Fruit fly (Drosophila melanogaster) whole organism, embryonic: ENCODE results near the gene heix.

Experiments used
- Bgb ChIP-seq: fragments of 200-800 bp; sonication (Bioruptor generic); IDR thresholded peaks from 2 replicates; pipeline ENCODE4 v1.3.6; 2022; ENCODE audit warnings: missing biosample characterization, missing genetic modification characterization; ENCODE audit not compliant: partially characterized antibody
- C15 ChIP-seq: fragments of 200-800 bp; sonication (Bioruptor generic); IDR thresholded peaks from 3 replicates; pipeline ENCODE4 v1.3.6; 2022; ENCODE audit warnings: missing biosample characterization, missing genetic modification characterization
- CG10274 ChIP-seq: fragments of 200-800 bp; sonication (Bioruptor generic); optimal IDR thresholded peaks from 3 replicates; lab custom pipeline; 2017; ENCODE audit warnings: missing biosample characterization, mild to moderate bottlenecking, missing genetic modification characterization
- CG10366 ChIP-seq: fragments of 200-800 bp; sonication (Bioruptor generic); IDR thresholded peaks from 2 replicates; pipeline ENCODE4 v1.3.6; 2022; ENCODE audit warnings: missing biosample characterization, missing genetic modification characterization
- CG11093 ChIP-seq: fragments of 200-800 bp; sonication (Bioruptor generic); IDR thresholded peaks from 3 replicates; pipeline ENCODE4 v1.3.6; 2022; ENCODE audit warnings: missing biosample characterization, missing genetic modification characterization
- CG11504 ChIP-seq: fragments of 200-800 bp; sonication (Bioruptor generic); optimal IDR thresholded peaks from 3 replicates; lab custom pipeline; 2019; ENCODE audit warnings: missing biosample characterization, mild to moderate bottlenecking, missing genetic modification characterization, moderate library complexity
- CG11696 ChIP-seq: fragments of 200-800 bp; sonication (Bioruptor generic); IDR thresholded peaks from 2 replicates; pipeline ENCODE4 v1.3.6; 2022; ENCODE audit warnings: missing biosample characterization, missing genetic modification characterization
- CG12071 ChIP-seq: fragments of 200-800 bp; sonication (Bioruptor generic); optimal IDR thresholded peaks from 3 replicates; lab custom pipeline; 2018; ENCODE audit warnings: missing biosample characterization, mild to moderate bottlenecking, missing genetic modification characterization
- CG12155 ChIP-seq: fragments of 200-800 bp; sonication (Bioruptor generic); optimal IDR thresholded peaks from 3 replicates; lab custom pipeline; 2016; ENCODE audit warnings: missing biosample characterization, missing genetic modification characterization
- CG12236 ChIP-seq: fragments of 200-800 bp; sonication (Bioruptor generic); optimal IDR thresholded peaks from 2 replicates; lab custom pipeline; 2016; ENCODE audit warnings: missing biosample characterization, missing genetic modification characterization
- CG13775 ChIP-seq: fragments of 200-800 bp; sonication (Bioruptor generic); optimal IDR thresholded peaks from 3 replicates; lab custom pipeline; 2017; ENCODE audit warnings: missing biosample characterization, mild to moderate bottlenecking, missing genetic modification characterization
- CG14710 ChIP-seq: fragments of 200-800 bp; sonication (Bioruptor generic); optimal IDR thresholded peaks from 3 replicates; lab custom pipeline; 2019; ENCODE audit warnings: missing biosample characterization, mild to moderate bottlenecking, missing genetic modification characterization, moderate library complexity
- CG14860 ChIP-seq: fragments of 200-800 bp; sonication (Bioruptor generic); IDR thresholded peaks from 3 replicates; pipeline ENCODE4 v1.3.6; 2022; ENCODE audit warnings: missing biosample characterization, missing genetic modification characterization; ENCODE audit not compliant: partially characterized antibody
- CG14965 ChIP-seq: fragments of 200-800 bp; sonication (Bioruptor generic); optimal IDR thresholded peaks from 2 replicates; lab custom pipeline; 2016; ENCODE audit warnings: missing biosample characterization, missing genetic modification characterization, borderline replicate concordance
- CG15269 ChIP-seq: fragments of 200-800 bp; sonication (Bioruptor generic); optimal IDR thresholded peaks from 2 replicates; lab custom pipeline; 2018; ENCODE audit warnings: missing biosample characterization, mild to moderate bottlenecking, missing genetic modification characterization, moderate library complexity
- CG1647 ChIP-seq: fragments of 200-800 bp; sonication (Bioruptor generic); optimal IDR thresholded peaks from 3 replicates; lab custom pipeline; 2016; ENCODE audit warnings: missing biosample characterization, missing genetic modification characterization
- CG2712 ChIP-seq: fragments of 200-800 bp; optimal IDR thresholded peaks from 3 replicates; lab custom pipeline; 2019; ENCODE audit warnings: missing biosample characterization, mild to moderate bottlenecking, missing genetic modification characterization, moderate library complexity
- CG31388 ChIP-seq: fragments of 200-800 bp; sonication (Bioruptor generic); optimal IDR thresholded peaks from 2 replicates; lab custom pipeline; 2016; ENCODE audit warnings: missing biosample characterization, missing genetic modification characterization
- CG6254 ChIP-seq: fragments of 200-800 bp; sonication (Bioruptor generic); optimal IDR thresholded peaks from 3 replicates; lab custom pipeline; 2017; ENCODE audit warnings: mild to moderate bottlenecking, missing biosample characterization, missing genetic modification reagents, missing genetic modification characterization
- CG9437 ChIP-seq: fragments of 200-800 bp; sonication (Bioruptor generic); optimal IDR thresholded peaks from 2 replicates; lab custom pipeline; 2018; ENCODE audit warnings: missing biosample characterization, mild to moderate bottlenecking, missing genetic modification characterization
- Dfd ChIP-seq, 2 experiments: fragments of >200 bp; optimal IDR thresholded peaks; 2 replicates each; lab custom pipeline; 2017; ENCODE audit warnings: missing biosample characterization in 2 of 2, missing genetic modification characterization in 2 of 2
- Dip3 ChIP-seq: fragments of 200-800 bp; sonication (Bioruptor generic); optimal IDR thresholded peaks from 3 replicates; lab custom pipeline; 2016; ENCODE audit warnings: missing biosample characterization, missing genetic modification characterization
- Drgx ChIP-seq: fragments of 200-800 bp; sonication (Bioruptor generic); IDR thresholded peaks from 2 replicates; pipeline ENCODE4 v1.3.6; 2022; ENCODE audit warnings: missing biosample characterization, missing genetic modification characterization
- Eip74EF ChIP-seq, 2 experiments: fragments of 200-800 bp in 1 of 2; fragments of >200 bp in 1 of 2; sonication (Bioruptor generic) in 1 of 2; optimal IDR thresholded peaks; 2 replicates each; lab custom pipeline; 2017 to 2019; ENCODE audit warnings: missing biosample characterization in 2 of 2, missing genetic modification characterization in 2 of 2, mild to moderate bottlenecking in 1 of 2, moderate library complexity in 1 of 2
- Lpt ChIP-seq: fragments of >200 bp; optimal IDR thresholded peaks from 2 replicates; lab custom pipeline; 2018; ENCODE audit warnings: missing biosample characterization, missing genetic modification characterization
- Mes4 ChIP-seq: fragments of 200-800 bp; sonication (Bioruptor generic); optimal IDR thresholded peaks from 2 replicates; lab custom pipeline; 2016; ENCODE audit warnings: missing biosample characterization, missing genetic modification characterization
- Poxn ChIP-seq: fragments of 200-800 bp; sonication (Bioruptor generic); IDR thresholded peaks from 2 replicates; pipeline ENCODE4 v1.3.6; 2022; ENCODE audit warnings: missing biosample characterization, missing genetic modification characterization
- Rfx ChIP-seq: fragments of 200-800 bp; sonication (Bioruptor generic); IDR thresholded peaks from 2 replicates; pipeline ENCODE4 v1.3.6; 2022; ENCODE audit warnings: missing biosample characterization, missing genetic modification characterization
- Ssrp ChIP-seq: fragments of 200-800 bp; sonication (Bioruptor generic); optimal IDR thresholded peaks from 2 replicates; lab custom pipeline; 2018; ENCODE audit warnings: missing biosample characterization, mild to moderate bottlenecking, missing genetic modification characterization, moderate library complexity
- Stat92E ChIP-seq, 3 experiments: fragments of >200 bp in 2 of 3; fragments of 200-800 bp in 1 of 3; sonication (Bioruptor generic) in 1 of 3; optimal IDR thresholded peaks; 2 replicates each; lab custom pipeline; 2017 to 2019; ENCODE audit warnings: missing biosample characterization in 3 of 3, missing genetic modification characterization in 3 of 3, mild to moderate bottlenecking in 1 of 3, moderate library complexity in 1 of 3
- Trl ChIP-seq, 3 experiments: fragments of >200 bp in 2 of 3; fragments of 200-800 bp in 1 of 3; sonication (Bioruptor generic) in 1 of 3; optimal IDR thresholded peaks; 2 replicates in 1 of 3; 3 replicates in 2 of 3; lab custom pipeline; 2016 to 2017; ENCODE audit warnings: missing biosample characterization in 1 of 3, missing genetic modification characterization in 1 of 3
- bowl ChIP-seq: fragments of 200-800 bp; sonication (Bioruptor generic); IDR thresholded peaks from 2 replicates; pipeline ENCODE4 v1.3.6; 2022; ENCODE audit warnings: missing biosample characterization, missing genetic modification characterization
- crc ChIP-seq: fragments of 200-800 bp; sonication (Bioruptor generic); optimal IDR thresholded peaks from 2 replicates; lab custom pipeline; 2016; ENCODE audit warnings: missing biosample characterization, missing genetic modification characterization
- dati ChIP-seq: fragments of 200-800 bp; sonication (Bioruptor generic); IDR thresholded peaks from 2 replicates; pipeline ENCODE4 v1.3.6; 2022; ENCODE audit warnings: missing biosample characterization, missing genetic modification characterization
- dpn ChIP-seq, 2 experiments: fragments of 200-800 bp; sonication (Bioruptor generic); optimal IDR thresholded peaks; 3 replicates each; lab custom pipeline; 2016; ENCODE audit warnings: missing biosample characterization in 2 of 2, missing genetic modification characterization in 2 of 2
- esg ChIP-seq: fragments of 200-800 bp; sonication (Bioruptor generic); conservative IDR thresholded peaks from 2 replicates; pipeline ENCODE4 v1.3.6; 2022; ENCODE audit warnings: missing biosample characterization, missing genetic modification characterization
- fd102C ChIP-seq: fragments of 200-800 bp; sonication (Bioruptor generic); optimal IDR thresholded peaks from 2 replicates; lab custom pipeline; 2018; ENCODE audit warnings: missing biosample characterization, mild to moderate bottlenecking, missing genetic modification characterization, moderate library complexity
- fru ChIP-seq: fragments of >200 bp; optimal IDR thresholded peaks from 2 replicates; lab custom pipeline; 2017
- fu2 ChIP-seq: fragments of 200-800 bp; sonication (Bioruptor generic); optimal IDR thresholded peaks from 2 replicates; lab custom pipeline; 2016; ENCODE audit warnings: missing biosample characterization, missing genetic modification characterization
- jing ChIP-seq: fragments of 200-800 bp; sonication (Bioruptor generic); optimal IDR thresholded peaks from 2 replicates; lab custom pipeline; 2018; ENCODE audit warnings: missing biosample characterization, mild to moderate bottlenecking, missing genetic modification characterization
- mirr ChIP-seq: fragments of 200-800 bp; sonication (Bioruptor generic); optimal IDR thresholded peaks from 3 replicates; lab custom pipeline; 2018; ENCODE audit warnings: missing biosample characterization, mild to moderate bottlenecking, missing genetic modification characterization
- nmo ChIP-seq: fragments of 200-800 bp; sonication (Bioruptor generic); optimal IDR thresholded peaks from 2 replicates; lab custom pipeline; 2018; ENCODE audit warnings: missing biosample characterization, mild to moderate bottlenecking, missing genetic modification characterization, moderate library complexity
- pho ChIP-seq: fragments of 200-800 bp; sonication (Bioruptor generic); optimal IDR thresholded peaks from 2 replicates; lab custom pipeline; 2016; ENCODE audit warnings: missing biosample characterization, missing genetic modification characterization
- repo ChIP-seq: fragments of 200-800 bp; sonication (Bioruptor generic); optimal IDR thresholded peaks from 2 replicates; lab custom pipeline; 2016; ENCODE audit warnings: missing biosample characterization, missing genetic modification characterization
- sqz ChIP-seq: fragments of 200-800 bp; sonication (Bioruptor generic); optimal IDR thresholded peaks from 3 replicates; lab custom pipeline; 2018; ENCODE audit warnings: missing biosample characterization, mild to moderate bottlenecking, missing genetic modification characterization
- tin ChIP-seq: fragments of 200-800 bp; sonication (Bioruptor generic); optimal IDR thresholded peaks from 3 replicates; lab custom pipeline; 2016; ENCODE audit warnings: missing biosample characterization, missing genetic modification characterization
- tio ChIP-seq: fragments of 200-800 bp; sonication (Bioruptor generic); optimal IDR thresholded peaks from 2 replicates; lab custom pipeline; 2017; ENCODE audit warnings: missing biosample characterization, missing genetic modification characterization, inconsistent platforms
- tll ChIP-seq, 2 experiments: fragments of 200-800 bp in 1 of 2; fragments of >200 bp in 1 of 2; sonication (Bioruptor generic) in 1 of 2; optimal IDR thresholded peaks; 2 replicates each; lab custom pipeline; 2017 to 2019; ENCODE audit warnings: missing biosample characterization in 2 of 2, missing genetic modification characterization in 2 of 2, mild to moderate bottlenecking in 1 of 2, moderate library complexity in 1 of 2

Gene heix

dm6 chr2L:16299466-16300311, at the start of gene heix, which contains the start of gene CG17328 (continued):
- TF ChIP-seq CG14710: peak; percentile 94
- no peak for TF ChIP-seq Lpt
- TF ChIP-seq CG12236 (GFP tag; lab: Kevin White, UChicago): no peak
- peak; percentile 73 for TF ChIP-seq tin (GFP tag; lab: Kevin White, UChicago)
- peak; percentile 6 for TF ChIP-seq CG31388 (GFP tag; lab: Kevin White, UChicago)
- TF ChIP-seq Eip74EF (GFP tag; optimal IDR thresholded peaks at IDR 0.05; lab: Kevin White, UChicago): no peak
- TF ChIP-seq CG13775: peak; percentile 79
- no peak for TF ChIP-seq Mes4 (GFP tag; lab: Kevin White, UChicago)
- TF ChIP-seq Rfx (GFP tag; lab: Robert Waterston, UW): peak; percentile 85
- no peak for TF ChIP-seq jing (GFP tag; lab: Kevin White, UChicago)
- TF ChIP-seq CG14860 (GFP tag; lab: Robert Waterston, UW): no peak
- peak in 1 of 2 experiments; percentile 50 for TF ChIP-seq tll (GFP tag; optimal IDR thresholded peaks at IDR 0.05; lab: Kevin White, UChicago)
- TF ChIP-seq crc (GFP tag; lab: Kevin White, UChicago): peak; percentile 57
- TF ChIP-seq fu2 (GFP tag; lab: Kevin White, UChicago): peak; percentile 45
- peak; percentile 58 for TF ChIP-seq CG12155 (GFP tag; lab: Kevin White, UChicago)
- peak; percentile 66 for TF ChIP-seq Ssrp (tag; lab: Kevin White, UChicago)
- TF ChIP-seq tio (GFP tag; lab: Kevin White, UChicago): peak; percentile 80
- no peak for TF ChIP-seq CG11504
- no peak for TF ChIP-seq fru (lab: Kevin White, UChicago)
- TF ChIP-seq CG1647: no peak
- TF ChIP-seq dati (GFP tag; lab: Robert Waterston, UW): no peak
- TF ChIP-seq mirr (GFP tag; lab: Kevin White, UChicago): peak; percentile 37
- TF ChIP-seq CG11696 (GFP tag; lab: Robert Waterston, UW): no peak; the same call in 1 of the 2 replicates
- TF ChIP-seq Poxn (GFP tag; lab: Robert Waterston, UW): peak; percentile 39; the same call in 1 of the 2 replicates
- TF ChIP-seq CG9437 (GFP tag; lab: Kevin White, UChicago): peak; percentile 92
- TF ChIP-seq nmo (GFP tag; lab: Kevin White, UChicago): peak; percentile 81
- TF ChIP-seq CG6254: no peak
- TF ChIP-seq Dip3 (GFP tag; lab: Kevin White, UChicago): peak; percentile 69
- peak; percentile 50 for TF ChIP-seq pho (GFP tag; lab: Kevin White, UChicago)
- TF ChIP-seq CG14965: no peak
- no peak for TF ChIP-seq fd102C (GFP tag; lab: Kevin White, UChicago)
- TF ChIP-seq CG2712 (tag; lab: Kevin White, UChicago): peak; percentile 74
- no peak for TF ChIP-seq sqz (GFP tag; lab: Kevin White, UChicago)
- no peak for TF ChIP-seq CG10274 (GFP tag; lab: Kevin White, UChicago)
- no peak; the same call in 1 of the 2 replicates for TF ChIP-seq Bgb (GFP tag; lab: Robert Waterston, UW)
- TF ChIP-seq Dfd (GFP tag; optimal IDR thresholded peaks at IDR 0.05; lab: Kevin White, UChicago): no peak
- no peak for TF ChIP-seq CG15269 (tag; lab: Kevin White, UChicago)
- TF ChIP-seq Trl (optimal IDR thresholded peaks at IDR 0.05; lab: Kevin White, UChicago): peak; percentile 88 to 89
- TF ChIP-seq Trl (GFP tag; optimal IDR thresholded peaks at IDR 0.05; lab: Kevin White, UChicago): peak; percentile 48
- peak; percentile 70 to 72 for TF ChIP-seq dpn (GFP tag; optimal IDR thresholded peaks at IDR 0.05; lab: Kevin White, UChicago)
- TF ChIP-seq Stat92E (GFP tag; optimal IDR thresholded peaks at IDR 0.05; lab: Kevin White, UChicago): no peak
- 0 out of 2 replicates have a peak, but pooled peaks have one; percentile 20 for TF ChIP-seq Drgx
- TF ChIP-seq CG10366: peak; percentile 70; the same call in 1 of the 2 replicates
- TF ChIP-seq bowl (GFP tag; lab: Robert Waterston, UW): no peak
- 0 out of 3 replicates have a peak, but pooled peaks have one; percentile 15 for TF ChIP-seq C15
- no peak for TF ChIP-seq CG12071 (GFP tag; lab: Kevin White, UChicago)
- TF ChIP-seq repo (GFP tag; lab: Kevin White, UChicago): no peak
- peak; percentile 61; the same call in 2 of the 3 replicates for TF ChIP-seq CG11093
- peak; percentile 59 for TF ChIP-seq esg (GFP tag; lab: Robert Waterston, UW)
